Worm (Caenorhabditis elegans) whole organism, L4/young adult: ENCODE results near the gene C35A5.6.

Experiments
- W03F9.2 ChIP-seq: fragments of 150-350 bp; optimal IDR thresholded peaks from 2 replicates; lab custom pipeline; 2014; ENCODE audit warnings: missing biosample characterization, missing genetic modification characterization
- dao-5 ChIP-seq: sonication (generic microtip); optimal IDR thresholded peaks from 2 replicates; lab custom pipeline; 2016; ENCODE audit warnings: missing genotype, missing genetic modification characterization, moderate library complexity, missing compliant biosample characterization
- him-1 ChIP-seq: sonication (generic microtip); optimal IDR thresholded peaks from 2 replicates; lab custom pipeline; 2016; ENCODE audit warnings: missing genotype, missing genetic modification reagents, missing genetic modification characterization, missing compliant biosample characterization

Gene C35A5.6

ce11 chrV:10540024-10540423, 31.1 kb downstream of the C35A5.6 start, which contains the start of gene degt-1:
Gene degt-1, plus strand, starts transcription at chrV:10540324.
- no peak for TF ChIP-seq W03F9.2
- TF ChIP-seq him-1 (tag; lab: Kevin White, UChicago): no peak
- no peak for TF ChIP-seq dao-5 (tag; lab: Kevin White, UChicago)

DNA sequence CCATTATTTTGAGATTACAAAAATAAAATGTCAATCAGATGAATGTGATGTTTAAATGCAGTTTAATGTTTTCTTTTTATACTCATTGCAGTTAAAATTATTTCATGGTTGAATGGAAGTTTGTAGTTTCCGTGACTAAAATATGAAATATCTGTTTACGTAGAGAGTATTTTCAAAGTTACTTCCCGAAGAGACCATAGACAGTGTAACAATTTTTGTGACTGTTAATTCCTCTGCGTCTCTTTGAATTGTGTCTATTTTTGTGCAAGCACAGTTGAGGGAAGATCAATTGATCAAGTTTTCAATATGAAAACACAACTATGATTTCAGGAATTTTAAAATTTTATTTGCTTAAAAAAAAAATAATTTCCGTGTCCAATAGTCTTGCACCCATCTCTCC, 37.8 kb downstream of the C35A5.6 start, which contains the start of gene F25D1.5:
Gene F25D1.5, minus strand, starts transcription at position 35 of the 400 bp plus-strand sequence.
- TF ChIP-seq him-1 (tag; lab: Kevin White, UChicago) (no peak), W03F9.2 (no peak), dao-5 (tag; lab: Kevin White, UChicago) (no peak)

- TF ChIP-seq dao-5 (tag; lab: Kevin White, UChicago): no peak
- TF ChIP-seq him-1 (tag; lab: Kevin White, UChicago): no peak
- TF ChIP-seq W03F9.2: no peak
Observed at ce11 chrV:10548981-10549380, 40.0 kb downstream of the C35A5.6 start, which contains the start of gene srd-34. Gene srd-34, minus strand, starts transcription at chrV:10549081.

ce11 chrV:10549717-10550116, 40.8 kb downstream of the C35A5.6 start, which contains the start of gene F32G8.2:
Gene F32G8.2, plus strand, starts transcription at chrV:10550017.
- TF ChIP-seq dao-5 (tag; lab: Kevin White, UChicago) (no peak), W03F9.2 (no peak), him-1 (tag; lab: Kevin White, UChicago) (no peak)

DNA sequence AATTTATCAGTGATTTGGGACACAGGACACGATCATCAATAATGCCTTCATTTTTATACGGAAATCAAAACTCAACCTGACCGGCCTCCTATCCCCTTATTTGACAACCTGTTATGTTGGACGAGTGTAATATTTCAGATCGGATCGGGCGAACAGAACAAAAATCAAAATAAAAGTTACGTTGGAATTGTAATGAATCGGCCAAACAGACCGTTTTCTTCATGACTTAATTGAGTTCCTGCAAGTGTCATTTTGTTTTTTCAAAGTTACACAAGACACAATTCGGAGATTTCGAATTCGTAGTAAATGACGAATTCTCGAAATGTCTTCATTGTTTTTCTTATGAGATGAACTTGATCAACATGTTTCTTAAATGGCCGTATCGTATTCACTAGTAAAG, 46.3 kb downstream of the C35A5.6 start, which contains the start of gene F32G8.3:
Gene F32G8.3, minus strand, starts transcription at position 101 of the 400 bp plus-strand sequence.
- no peak for TF ChIP-seq dao-5 (tag; lab: Kevin White, UChicago)
- TF ChIP-seq him-1 (tag; lab: Kevin White, UChicago): no peak
- TF ChIP-seq W03F9.2: no peak

DNA sequence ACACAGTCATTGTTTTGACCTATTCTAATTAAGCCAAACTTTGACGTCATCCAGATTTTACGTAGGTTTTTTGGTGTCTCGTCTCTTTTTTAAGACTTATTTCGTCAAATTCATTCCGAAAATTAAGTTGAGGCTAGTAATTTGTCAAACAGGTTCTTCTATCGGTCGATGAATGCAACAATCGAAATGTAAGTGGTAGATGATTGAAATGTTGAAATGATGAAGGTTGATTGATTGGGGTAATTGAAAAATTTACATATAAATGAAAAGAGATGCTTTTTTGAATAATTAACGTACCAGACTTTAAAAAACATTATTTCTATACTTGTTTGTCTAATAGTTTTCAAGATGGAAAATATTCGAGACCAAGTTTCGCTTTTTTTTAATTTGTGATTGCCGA, 47.4 kb downstream of the C35A5.6 start:
- TF ChIP-seq dao-5 (tag; lab: Kevin White, UChicago) (no peak), W03F9.2 (no peak), him-1 (tag; lab: Kevin White, UChicago) (no peak)

- TF ChIP-seq dao-5 (tag; lab: Kevin White, UChicago) (no peak), him-1 (tag; lab: Kevin White, UChicago) (no peak), W03F9.2 (no peak)
Observed at ce11 chrV:10557094-10557493, 48.2 kb downstream of the C35A5.6 start.

- TF ChIP-seq him-1 (tag; lab: Kevin White, UChicago) (no peak), dao-5 (tag; lab: Kevin White, UChicago) (no peak), W03F9.2 (no peak)
Observed at ce11 chrV:10557676-10558075, 48.7 kb downstream of the C35A5.6 start, which contains the start of gene best-14. Gene best-14, plus strand, starts transcription at chrV:10557976.
